Worm (Caenorhabditis elegans) whole organism, mixed stage, embryonic: ENCODE data around the gene C27D6.15.

Experiments used
- nhr-237 ChIP-seq: fragments of 150-350 bp; optimal IDR thresholded peaks from 2 replicates; lab custom pipeline; 2014; ENCODE audit warnings: missing biosample characterization, missing genetic modification characterization
- pha-4 ChIP-seq: fragments of 150-350 bp; optimal IDR thresholded peaks from 2 replicates; lab custom pipeline; 2018; ENCODE audit warnings: missing biosample characterization, missing genetic modification reagents, missing genetic modification characterization

ce11 chrII:5154540-5154939 is 17.2 kb upstream of the C27D6.15 start, which contains the start of gene srb-12:
- TF ChIP-seq nhr-237 (tag; lab: Kevin White, UChicago) (no peak), pha-4 (tag; lab: Kevin White, UChicago) (no peak)
